Worm (Caenorhabditis elegans): ENCODE measurements around the gene ZK899.3.

Gene ZK899.3

ce11 chrX:9446177-9446694 is 6.7 kb upstream of the ZK899.3 start, which contains the start of gene ZK899.1 (continued):
- no peak for TF ChIP-seq duxl-1 (tag; optimal IDR thresholded peaks at IDR 0.05; ENCODE audit: poor library complexity)
- no peak for TF ChIP-seq ceh-32 (tag; optimal IDR thresholded peaks at IDR 0.05; ENCODE audit: poor library complexity)
- TF ChIP-seq tag-97 (GFP tag; IDR thresholded peaks at IDR 0.05) = no peak
- no peak for TF ChIP-seq set-16 (GFP tag; IDR thresholded peaks at IDR 0.05)
- no peak for TF ChIP-seq dpl-1 (GFP tag; optimal IDR thresholded peaks at IDR 0.05)
- no peak for TF ChIP-seq lim-7 (GFP tag; IDR thresholded peaks at IDR 0.05)
- TF ChIP-seq hlh-30 (tag; optimal IDR thresholded peaks at IDR 0.05; ENCODE audit: insufficient read depth) = peak; percentile 10
- TF ChIP-seq dve-1 (tag; optimal IDR thresholded peaks at IDR 0.05; ENCODE audit: insufficient read depth) = peak; percentile 63
- no peak for TF ChIP-seq pha-4 (GFP tag; IDR thresholded peaks at IDR 0.05)
- TF ChIP-seq pha-4 (tag; optimal IDR thresholded peaks at IDR 0.05) = no peak
- TF ChIP-seq nhr-48 (tag; optimal IDR thresholded peaks at IDR 0.05) = peak; percentile 20
- no peak for TF ChIP-seq spr-3 (GFP tag; optimal IDR thresholded peaks at IDR 0.05)
- no peak for TF ChIP-seq lin-29 (GFP tag; IDR thresholded peaks at IDR 0.05)
- peak; percentile 19 for TF ChIP-seq T20F7.1 (GFP tag; optimal IDR thresholded peaks at IDR 0.05)
- TF ChIP-seq nhr-111 (GFP tag; optimal IDR thresholded peaks at IDR 0.05) = no peak

DNA sequence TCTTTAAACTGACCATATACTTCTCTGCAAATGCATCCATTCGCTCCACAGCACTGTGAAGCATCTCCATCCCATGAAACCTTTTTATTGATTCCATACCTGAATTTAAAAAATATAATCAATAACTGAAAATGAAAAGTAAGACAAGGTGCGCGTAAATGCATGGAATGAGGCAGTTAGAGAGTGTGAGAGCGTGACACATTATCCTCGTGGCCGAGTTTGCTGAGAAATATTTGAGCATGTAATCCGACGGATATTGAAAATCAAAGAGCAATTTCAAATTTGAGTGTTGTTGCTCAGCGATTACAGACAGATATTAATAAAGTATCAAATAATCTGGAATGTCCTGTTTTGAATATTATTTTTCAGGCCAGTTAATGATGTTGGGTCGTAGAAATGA is 3.6 kb upstream of the ZK899.3 start, which contains the start of gene ZK899.7:
ZK899.7 (minus strand) TSS at position 101 of the 400 bp plus-strand sequence.
- TF ChIP-seq aha-1 (tag) (peak; percentile 38), ces-1 (GFP tag; optimal IDR thresholded peaks at IDR 0.05) (no peak), daf-12 (tag; optimal IDR thresholded peaks at IDR 0.05) (no peak)

- no peak for TF ChIP-seq nhr-76 (tag; optimal IDR thresholded peaks at IDR 0.05)
- TF ChIP-seq dve-1 (tag; optimal IDR thresholded peaks at IDR 0.05; ENCODE audit: insufficient read depth) = peak; percentile 24
- no peak for TF ChIP-seq daf-16 (GFP tag; optimal IDR thresholded peaks at IDR 0.05)
- TF ChIP-seq daf-16 (tag; optimal IDR thresholded peaks at IDR 0.05) = peak; percentile 88
- TF ChIP-seq nhr-77 (tag; optimal IDR thresholded peaks at IDR 0.05) = no peak
- TF ChIP-seq lir-3 (tag; optimal IDR thresholded peaks at IDR 0.05) = no peak
- TF ChIP-seq mxl-2 (GFP tag; conservative IDR thresholded peaks at IDR 0.05) = no peak
- no peak for TF ChIP-seq pha-4 (GFP tag; IDR thresholded peaks at IDR 0.05)
- peak; percentile 53 for TF ChIP-seq pha-4 (tag; optimal IDR thresholded peaks at IDR 0.05)
- peak; percentile 52 for TF ChIP-seq nhr-6 (tag; optimal IDR thresholded peaks at IDR 0.05)
- no peak for TF ChIP-seq zip-2 (tag; optimal IDR thresholded peaks at IDR 0.05)
- no peak for TF ChIP-seq sdz-12 (GFP tag; optimal IDR thresholded peaks at IDR 0.05)
These were observed 949 bp upstream of the ZK899.3 start, which contains the start of gene ZK899.2 for ce11 chrX:9451944-9452453. Gene ZK899.2 (minus strand): TSS chrX:9451994.

DNA sequence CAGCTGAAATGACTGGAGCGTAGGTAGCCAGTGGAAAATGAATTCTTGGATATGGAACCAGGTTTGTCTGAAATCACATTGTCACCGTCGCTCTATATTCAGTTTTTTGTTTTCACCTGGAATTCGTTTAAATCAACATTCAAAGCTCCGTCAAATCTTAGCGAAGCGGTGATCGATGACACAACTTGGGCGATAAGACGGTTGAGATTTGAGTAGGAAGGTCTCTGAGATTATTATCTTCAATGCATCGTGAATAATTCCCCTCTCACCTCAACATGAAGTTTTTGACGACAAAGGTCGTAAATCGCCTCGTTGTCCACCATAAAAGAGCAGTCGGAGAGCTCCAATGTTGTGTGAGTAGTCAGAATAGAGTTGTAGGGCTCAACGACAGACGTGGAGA is 3.6 kb downstream of the ZK899.3 start:
- TF ChIP-seq nhr-10 (tag; optimal IDR thresholded peaks at IDR 0.05) = no peak
- TF ChIP-seq nhr-111 (GFP tag; optimal IDR thresholded peaks at IDR 0.05) = no peak
- TF ChIP-seq D1046.2 (GFP tag; IDR thresholded peaks at IDR 0.05) = no peak
- no peak for TF ChIP-seq mdl-1 (tag; optimal IDR thresholded peaks at IDR 0.05)
- TF ChIP-seq ZK337.2 (GFP tag; IDR thresholded peaks at IDR 0.05) = no peak
- TF ChIP-seq mep-1 (tag; optimal IDR thresholded peaks at IDR 0.05) = no peak
- TF ChIP-seq mdt-29 (GFP tag; IDR thresholded peaks at IDR 0.05) = no peak

DNA sequence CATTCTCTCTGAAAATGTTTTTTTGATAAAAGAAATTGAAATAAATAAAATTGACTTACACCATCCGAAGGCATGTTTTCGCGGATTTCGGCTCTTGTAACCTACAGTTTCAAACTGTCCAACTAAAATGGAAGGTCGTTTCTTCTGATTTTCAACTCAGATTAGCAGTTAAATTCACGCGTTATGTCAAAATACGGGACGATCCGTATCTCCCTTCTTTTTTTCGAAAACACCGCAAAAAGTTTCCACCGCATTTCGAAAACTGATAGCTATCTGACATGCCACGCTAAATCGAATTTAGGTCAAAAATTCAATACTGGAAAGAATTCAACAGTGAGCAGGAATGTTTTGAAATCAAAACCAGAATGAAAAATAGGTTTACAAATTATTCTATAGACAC is 5.2 kb downstream of the ZK899.3 start, which contains the start of gene tba-8:
tba-8 (minus strand) TSS at position 207 of the 400 bp plus-strand sequence.
- TF ChIP-seq nhr-102 (tag; optimal IDR thresholded peaks at IDR 0.05) (no peak), aha-1 (tag) (no peak), aly-2 (tag; optimal IDR thresholded peaks at IDR 0.05) (no peak)

All from whole organism, L4 larva.